Fruit fly (Drosophila melanogaster) whole organism, embryonic: ENCODE measurements around the gene Pdhb.

Experiments used
- ATbp ChIP-seq: fragments of 200-800 bp; sonication (Bioruptor generic); optimal IDR thresholded peaks from 2 replicates; lab custom pipeline; 2017; ENCODE audit warnings: missing biosample characterization, mild to moderate bottlenecking, missing genetic modification characterization, missing genetic modification reagents
- Atf3 ChIP-seq: fragments of 200-800 bp; sonication (Bioruptor generic); optimal IDR thresholded peaks from 3 replicates; lab custom pipeline; 2016; ENCODE audit warnings: missing biosample characterization, missing genetic modification characterization
- Bgb ChIP-seq: fragments of 200-800 bp; sonication (Bioruptor generic); IDR thresholded peaks from 2 replicates; pipeline ENCODE4 v1.3.6; 2022; ENCODE audit warnings: missing biosample characterization, missing genetic modification characterization; ENCODE audit not compliant: partially characterized antibody
- CG10147 ChIP-seq: fragments of 200-800 bp; sonication (Bioruptor generic); optimal IDR thresholded peaks from 2 replicates; lab custom pipeline; 2019; ENCODE audit warnings: missing biosample characterization, mild to moderate bottlenecking, missing genetic modification characterization, moderate library complexity
- CG11696 ChIP-seq: fragments of 200-800 bp; sonication (Bioruptor generic); IDR thresholded peaks from 2 replicates; pipeline ENCODE4 v1.3.6; 2022; ENCODE audit warnings: missing biosample characterization, missing genetic modification characterization
- CG11723 ChIP-seq: fragments of 200-800 bp; sonication (Bioruptor generic); optimal IDR thresholded peaks from 2 replicates; lab custom pipeline; 2017; ENCODE audit warnings: missing biosample characterization, mild to moderate bottlenecking, missing genetic modification characterization
- CG12744 ChIP-seq: fragments of 200-800 bp; sonication (Bioruptor generic); optimal IDR thresholded peaks from 2 replicates; lab custom pipeline; 2016; ENCODE audit warnings: missing biosample characterization, missing genetic modification characterization
- CG14965 ChIP-seq: fragments of 200-800 bp; sonication (Bioruptor generic); optimal IDR thresholded peaks from 2 replicates; lab custom pipeline; 2016; ENCODE audit warnings: missing biosample characterization, missing genetic modification characterization, borderline replicate concordance
- CG17361 ChIP-seq: fragments of 200-800 bp; sonication (Bioruptor generic); IDR thresholded peaks from 3 replicates; pipeline ENCODE4 v1.3.6; 2022; ENCODE audit warnings: missing biosample characterization, missing genetic modification characterization
- CG17568 ChIP-seq: fragments of 200-800 bp; sonication (Bioruptor generic); optimal IDR thresholded peaks from 2 replicates; lab custom pipeline; 2018; ENCODE audit warnings: missing biosample characterization, mild to moderate bottlenecking, missing genetic modification characterization, moderate library complexity
- CG17912 ChIP-seq: fragments of 200-800 bp; sonication (Bioruptor generic); optimal IDR thresholded peaks from 2 replicates; lab custom pipeline; 2018; ENCODE audit warnings: missing biosample characterization, mild to moderate bottlenecking, missing genetic modification characterization
- CG1832 ChIP-seq: fragments of 200-800 bp; sonication (Bioruptor generic); optimal IDR thresholded peaks from 2 replicates; lab custom pipeline; 2017; ENCODE audit warnings: missing biosample characterization, mild to moderate bottlenecking, missing genetic modification characterization, inconsistent platforms
- CG2120 ChIP-seq: fragments of 200-800 bp; sonication (Bioruptor generic); optimal IDR thresholded peaks from 3 replicates; lab custom pipeline; 2016; ENCODE audit warnings: missing biosample characterization, missing genetic modification characterization
- CG2129 ChIP-seq: fragments of 200-800 bp; sonication (Bioruptor generic); IDR thresholded peaks from 2 replicates; pipeline ENCODE4 v1.3.6; 2022; ENCODE audit warnings: missing biosample characterization, missing genetic modification characterization; ENCODE audit not compliant: partially characterized antibody
- CG2889 ChIP-seq: fragments of 200-800 bp; sonication (Bioruptor generic); IDR thresholded peaks from 3 replicates; pipeline ENCODE4 v1.3.6; 2022; ENCODE audit warnings: missing biosample characterization, missing genetic modification characterization
- CG3065 ChIP-seq: fragments of 200-800 bp; sonication (Bioruptor generic); optimal IDR thresholded peaks from 2 replicates; lab custom pipeline; 2016; ENCODE audit warnings: missing biosample characterization, missing genetic modification characterization
- CG31441 ChIP-seq: fragments of 200-800 bp; sonication (Bioruptor generic); IDR thresholded peaks from 2 replicates; pipeline ENCODE4 v1.3.6; 2022; ENCODE audit warnings: missing biosample characterization, missing genetic modification characterization
- CG33213 ChIP-seq: fragments of 200-800 bp; sonication (Bioruptor generic); optimal IDR thresholded peaks from 3 replicates; lab custom pipeline; 2016; ENCODE audit warnings: missing biosample characterization, missing genetic modification characterization
- CG3407 ChIP-seq: fragments of 200-800 bp; sonication (Bioruptor generic); optimal IDR thresholded peaks from 2 replicates; lab custom pipeline; 2018; ENCODE audit warnings: missing biosample characterization, mild to moderate bottlenecking, missing genetic modification characterization
- CG3726 ChIP-seq: fragments of 200-800 bp; sonication (Bioruptor generic); IDR thresholded peaks from 3 replicates; pipeline ENCODE4, ENCODE4 v1.3.6; 2022; ENCODE audit warnings: missing biosample characterization, missing genetic modification characterization
- CG4707 ChIP-seq: fragments of 200-800 bp; sonication (Bioruptor generic); optimal IDR thresholded peaks from 2 replicates; lab custom pipeline; 2018; ENCODE audit warnings: missing biosample characterization, mild to moderate bottlenecking, missing genetic modification characterization, moderate library complexity
- CG7357 ChIP-seq: fragments of 200-800 bp; sonication (Bioruptor generic); IDR thresholded peaks from 3 replicates; pipeline ENCODE4 v1.3.6; 2022; ENCODE audit warnings: missing biosample characterization, missing genetic modification characterization
- CG8359 ChIP-seq: fragments of 200-800 bp; sonication (Bioruptor generic); optimal IDR thresholded peaks from 2 replicates; lab custom pipeline; 2017; ENCODE audit warnings: missing biosample characterization, mild to moderate bottlenecking, missing genetic modification characterization, borderline replicate concordance
- CG8944 ChIP-seq: fragments of 200-800 bp; sonication (Bioruptor generic); optimal IDR thresholded peaks from 3 replicates; lab custom pipeline; 2016; ENCODE audit warnings: missing biosample characterization, missing genetic modification characterization
- Chrac-16 ChIP-seq: fragments of 200-800 bp; sonication (Bioruptor generic); optimal IDR thresholded peaks from 3 replicates; lab custom pipeline; 2016; ENCODE audit warnings: missing biosample characterization, missing genetic modification characterization
- Dad ChIP-seq: fragments of 200-800 bp; sonication (Bioruptor generic); optimal IDR thresholded peaks from 3 replicates; lab custom pipeline; 2016; ENCODE audit warnings: missing biosample characterization, missing genetic modification characterization
- Dek ChIP-seq: fragments of 200-800 bp; sonication (Bioruptor generic); optimal IDR thresholded peaks from 3 replicates; lab custom pipeline; 2019; ENCODE audit warnings: missing biosample characterization, mild to moderate bottlenecking, missing genetic modification characterization, moderate library complexity
- H2.0 ChIP-seq: fragments of 200-800 bp; sonication (Bioruptor generic); IDR thresholded peaks from 2 replicates; pipeline ENCODE4 v1.3.6; 2022; ENCODE audit warnings: missing biosample characterization, missing genetic modification characterization
- Hmx ChIP-seq: fragments of 200-800 bp; sonication (Bioruptor generic); optimal IDR thresholded peaks from 2 replicates; lab custom pipeline; 2016; ENCODE audit warnings: missing biosample characterization, missing genetic modification characterization
- Lim3 ChIP-seq: fragments of 200-800 bp; sonication (Bioruptor generic); IDR thresholded peaks from 2 replicates; pipeline ENCODE4 v1.3.6; 2022; ENCODE audit warnings: missing biosample characterization, missing genetic modification characterization
- Max ChIP-seq: fragments of 200-800 bp; sonication (Bioruptor generic); optimal IDR thresholded peaks from 2 replicates; lab custom pipeline; 2016; ENCODE audit warnings: missing biosample characterization, mild to moderate bottlenecking, missing genetic modification characterization
- Med ChIP-seq: fragments of 200-800 bp; sonication (Bioruptor generic); peaks from one replicate; lab custom pipeline; 2016; ENCODE audit warnings: missing biosample characterization, missing genetic modification characterization, mild to moderate bottlenecking, inconsistent platforms, moderate library complexity
- Nf-YA ChIP-seq: fragments of 200-800 bp; sonication (Bioruptor generic); IDR thresholded peaks from 2 replicates; pipeline ENCODE4 v1.3.6; 2022; ENCODE audit warnings: missing biosample characterization, missing genetic modification characterization
- Oaz ChIP-seq: fragments of 200-800 bp; sonication (Bioruptor generic); IDR thresholded peaks from 2 replicates; pipeline ENCODE4 v1.3.6; 2022; ENCODE audit warnings: missing biosample characterization, missing genetic modification characterization
- Optix ChIP-seq: fragments of 200-800 bp; sonication (Bioruptor generic); IDR thresholded peaks from 3 replicates; pipeline ENCODE4 v1.3.6; 2022; ENCODE audit warnings: missing biosample characterization, missing genetic modification characterization
- Pdp1 ChIP-seq, 2 experiments: fragments of 200-800 bp; sonication (Bioruptor generic); optimal IDR thresholded peaks; 3 replicates each; lab custom pipeline; 2016; ENCODE audit warnings: missing biosample characterization in 2 of 2, missing genetic modification characterization in 2 of 2, mild to moderate bottlenecking in 1 of 2, moderate library complexity in 1 of 2
- Spps ChIP-seq: fragments of 200-800 bp; sonication (Bioruptor generic); optimal IDR thresholded peaks from 2 replicates; lab custom pipeline; 2018; ENCODE audit warnings: missing biosample characterization, mild to moderate bottlenecking, missing genetic modification characterization
- Stat92E ChIP-seq, 3 experiments: fragments of >200 bp in 2 of 3; fragments of 200-800 bp in 1 of 3; sonication (Bioruptor generic) in 1 of 3; optimal IDR thresholded peaks; 2 replicates each; lab custom pipeline; 2017 to 2019; ENCODE audit warnings: missing biosample characterization in 3 of 3, missing genetic modification characterization in 3 of 3, mild to moderate bottlenecking in 1 of 3, moderate library complexity in 1 of 3
- TFAM ChIP-seq: fragments of 200-800 bp; sonication (Bioruptor generic); optimal IDR thresholded peaks from 2 replicates; lab custom pipeline; 2017; ENCODE audit warnings: missing biosample characterization, missing genetic modification characterization, inconsistent platforms
- ash1 ChIP-seq: fragments of 200-800 bp; sonication (Bioruptor generic); optimal IDR thresholded peaks from 2 replicates; lab custom pipeline; 2018; ENCODE audit warnings: missing biosample characterization, mild to moderate bottlenecking, missing genetic modification characterization
- ato ChIP-seq: fragments of 200-800 bp; sonication (Bioruptor generic); IDR thresholded peaks from 2 replicates; pipeline ENCODE4 v1.3.6; 2022; ENCODE audit warnings: missing biosample characterization, missing genetic modification characterization; ENCODE audit not compliant: partially characterized antibody
- chif ChIP-seq, 2 experiments: fragments of 200-800 bp; sonication (Bioruptor generic); optimal IDR thresholded peaks; 3 replicates each; lab custom pipeline; 2016; ENCODE audit warnings: missing biosample characterization in 2 of 2, missing genetic modification characterization in 2 of 2
- dm ChIP-seq: fragments of 200-800 bp; sonication (Bioruptor generic); optimal IDR thresholded peaks from 3 replicates; lab custom pipeline; 2016; ENCODE audit warnings: missing biosample characterization, missing genetic modification characterization
- dmrt11E ChIP-seq: fragments of 200-800 bp; sonication (Bioruptor generic); optimal IDR thresholded peaks from 3 replicates; lab custom pipeline; 2018; ENCODE audit warnings: missing biosample characterization, mild to moderate bottlenecking, missing genetic modification characterization, moderate library complexity
- gce ChIP-seq: fragments of 200-800 bp; sonication (Bioruptor generic); IDR thresholded peaks from 3 replicates; pipeline ENCODE4 v1.3.6; 2022; ENCODE audit warnings: missing biosample characterization, missing genetic modification characterization
- lbe ChIP-seq: fragments of 200-800 bp; sonication (Bioruptor generic); optimal IDR thresholded peaks from 2 replicates; lab custom pipeline; 2016; ENCODE audit warnings: missing biosample characterization, mild to moderate bottlenecking, missing genetic modification characterization
- ro ChIP-seq: fragments of 200-800 bp; sonication (Bioruptor generic); IDR thresholded peaks from 2 replicates; pipeline ENCODE4 v1.3.6; 2022; ENCODE audit warnings: missing biosample characterization, missing genetic modification characterization
- sob ChIP-seq: fragments of 200-800 bp; sonication (Bioruptor generic); IDR thresholded peaks from 2 replicates; pipeline ENCODE4 v1.3.6; 2022; ENCODE audit warnings: missing biosample characterization, missing genetic modification characterization
- tgo ChIP-seq: fragments of 200-800 bp; sonication (Bioruptor generic); IDR thresholded peaks from 3 replicates; pipeline ENCODE4 v1.3.6; 2022; ENCODE audit warnings: missing biosample characterization, missing genetic modification characterization
- tna ChIP-seq: fragments of 200-800 bp; sonication (Bioruptor generic); IDR thresholded peaks from 2 replicates; pipeline ENCODE4 v1.3.6; 2022; ENCODE audit warnings: missing biosample characterization, missing genetic modification characterization; ENCODE audit not compliant: partially characterized antibody

The Pdhb gene

dm6 chr3R:29130902-29131621 is 18.2 kb downstream of the Pdhb start, which contains the start of the genes dgt6 and Vha100-1 (continued):
- TF ChIP-seq CG17912 (GFP tag; lab: Kevin White, UChicago): no peak
- no peak for TF ChIP-seq CG2129 (GFP tag; lab: Robert Waterston, UW)
- no peak for TF ChIP-seq ash1 (GFP tag; lab: Kevin White, UChicago)
- no peak for TF ChIP-seq Oaz (GFP tag; lab: Robert Waterston, UW)
- TF ChIP-seq Hmx (GFP tag; lab: Kevin White, UChicago): no peak
- no peak for TF ChIP-seq gce (GFP tag; lab: Robert Waterston, UW)
- no peak for TF ChIP-seq CG3726
- TF ChIP-seq Max (GFP tag; lab: Kevin White, UChicago): peak; percentile 42
- TF ChIP-seq CG8944 (GFP tag; lab: Kevin White, UChicago): peak; percentile 4
- TF ChIP-seq Med (GFP tag; lab: Kevin White, UChicago): peak; percentile 74
- TF ChIP-seq Optix (GFP tag; lab: Robert Waterston, UW): no peak
- peak in 1 of 2 experiments; percentile 61 for TF ChIP-seq Pdp1 (GFP tag; optimal IDR thresholded peaks at IDR 0.05; lab: Kevin White, UChicago)
- TF ChIP-seq Lim3 (GFP tag; lab: Robert Waterston, UW): no peak
- TF ChIP-seq dm (GFP tag; lab: Kevin White, UChicago): no peak
- no peak for TF ChIP-seq Dad
- no peak for TF ChIP-seq Chrac-16 (GFP tag; lab: Kevin White, UChicago)
- peak; percentile 21; the same call in 1 of the 2 replicates for TF ChIP-seq sob (GFP tag; lab: Robert Waterston, UW)
- TF ChIP-seq dmrt11E (tag; lab: Kevin White, UChicago): no peak
- no peak for TF ChIP-seq CG12744 (GFP tag; lab: Kevin White, UChicago)
- peak; percentile 0 for TF ChIP-seq Spps (tag; lab: Kevin White, UChicago)
- no peak for TF ChIP-seq ro (GFP tag; lab: Robert Waterston, UW)
- TF ChIP-seq CG1832 (GFP tag; lab: Kevin White, UChicago): no peak
- TF ChIP-seq CG14965 (GFP tag; lab: Kevin White, UChicago): no peak
- no peak for TF ChIP-seq Bgb
- TF ChIP-seq tgo (GFP tag; lab: Robert Waterston, UW): no peak
- TF ChIP-seq CG2889 (GFP tag; lab: Robert Waterston, UW): no peak
- TF ChIP-seq H2.0 (GFP tag; lab: Robert Waterston, UW): no peak
- TF ChIP-seq Atf3 (GFP tag; lab: Kevin White, UChicago): no peak
- no peak for TF ChIP-seq CG33213 (GFP tag; lab: Kevin White, UChicago)
- no peak for TF ChIP-seq ATbp (GFP tag; lab: Kevin White, UChicago)
- TF ChIP-seq CG17568 (GFP tag; lab: Kevin White, UChicago): no peak
- TF ChIP-seq lbe: peak; percentile 5
- TF ChIP-seq CG2120 (GFP tag; lab: Kevin White, UChicago): no peak
- TF ChIP-seq Nf-YA (GFP tag; lab: Robert Waterston, UW): no peak
- TF ChIP-seq CG3407 (GFP tag; lab: Kevin White, UChicago): no peak
- no peak for TF ChIP-seq CG31441 (GFP tag; lab: Robert Waterston, UW)
- TF ChIP-seq CG11696 (GFP tag; lab: Robert Waterston, UW): no peak
- no peak for TF ChIP-seq TFAM (GFP tag; lab: Kevin White, UChicago)
- TF ChIP-seq CG10147: no peak
- TF ChIP-seq CG7357: peak; percentile 98
- TF ChIP-seq Dek (tag; lab: Kevin White, UChicago): no peak
- TF ChIP-seq CG11723 (GFP tag; lab: Kevin White, UChicago): no peak
- TF ChIP-seq tna (GFP tag; lab: Robert Waterston, UW): no peak
- peak in 1 of 3 experiments; percentile 32 for TF ChIP-seq Stat92E (GFP tag; optimal IDR thresholded peaks at IDR 0.05; lab: Kevin White, UChicago)
- no peak for TF ChIP-seq chif (GFP tag; optimal IDR thresholded peaks at IDR 0.05; lab: Kevin White, UChicago)
- no peak for TF ChIP-seq CG3065 (GFP tag; lab: Kevin White, UChicago)
- no peak for TF ChIP-seq ato
- no peak for TF ChIP-seq CG8359 (GFP tag; lab: Kevin White, UChicago)
- no peak for TF ChIP-seq CG4707
- no peak for TF ChIP-seq CG17361 (GFP tag; lab: Robert Waterston, UW)
